Fruit fly (Drosophila melanogaster) whole organism, embryonic: ENCODE measurements around the gene Ns4.

Source experiments
- Awh ChIP-seq: fragments of 200-800 bp; sonication (Bioruptor generic); IDR thresholded peaks from 2 replicates; pipeline ENCODE4, ENCODE4 v1.3.6; 2022; ENCODE audit warnings: missing biosample characterization, missing genetic modification characterization
- CG10147 ChIP-seq: fragments of 200-800 bp; sonication (Bioruptor generic); optimal IDR thresholded peaks from 2 replicates; lab custom pipeline; 2019; ENCODE audit warnings: missing biosample characterization, mild to moderate bottlenecking, missing genetic modification characterization, moderate library complexity
- CG34422 ChIP-seq: fragments of 200-800 bp; sonication (Bioruptor generic); IDR thresholded peaks from 3 replicates; pipeline ENCODE4 v1.3.6; 2022; ENCODE audit warnings: missing biosample characterization, missing genetic modification characterization
- Chrac-16 ChIP-seq: fragments of 200-800 bp; sonication (Bioruptor generic); optimal IDR thresholded peaks from 3 replicates; lab custom pipeline; 2016; ENCODE audit warnings: missing biosample characterization, missing genetic modification characterization
- CrebB ChIP-seq: fragments of 200-800 bp; sonication (Bioruptor generic); optimal IDR thresholded peaks from 3 replicates; lab custom pipeline; 2018; ENCODE audit warnings: missing biosample characterization, mild to moderate bottlenecking, missing genetic modification characterization
- Dad ChIP-seq: fragments of 200-800 bp; sonication (Bioruptor generic); optimal IDR thresholded peaks from 3 replicates; lab custom pipeline; 2016; ENCODE audit warnings: missing biosample characterization, missing genetic modification characterization
- NK7.1 ChIP-seq: fragments of 200-800 bp; sonication (Bioruptor generic); optimal IDR thresholded peaks from 3 replicates; lab custom pipeline; 2016; ENCODE audit warnings: missing biosample characterization, missing genetic modification characterization
- Sox102F ChIP-seq: fragments of 200-800 bp; sonication (Bioruptor generic); optimal IDR thresholded peaks from 2 replicates; lab custom pipeline; 2018; ENCODE audit warnings: missing biosample characterization, mild to moderate bottlenecking, missing genetic modification characterization, moderate library complexity
- YL-1 ChIP-seq: fragments of 200-800 bp; sonication (Bioruptor generic); optimal IDR thresholded peaks from 3 replicates; lab custom pipeline; 2017; ENCODE audit warnings: missing biosample characterization, mild to moderate bottlenecking, missing genetic modification characterization
- fu2 ChIP-seq: fragments of 200-800 bp; sonication (Bioruptor generic); optimal IDR thresholded peaks from 2 replicates; lab custom pipeline; 2016; ENCODE audit warnings: missing biosample characterization, missing genetic modification characterization
- hbn ChIP-seq: fragments of 200-800 bp; sonication (Bioruptor generic); IDR thresholded peaks from 2 replicates; pipeline ENCODE4 v1.3.6; 2022; ENCODE audit warnings: missing biosample characterization, missing genetic modification characterization; ENCODE audit not compliant: partially characterized antibody
- psq ChIP-seq: fragments of 200-800 bp; sonication (Bioruptor generic); optimal IDR thresholded peaks from 2 replicates; lab custom pipeline; 2017; ENCODE audit warnings: missing biosample characterization, missing genetic modification characterization
- salm ChIP-seq: fragments of 200-800 bp; sonication (Bioruptor generic); optimal IDR thresholded peaks from 2 replicates; lab custom pipeline; 2018; ENCODE audit warnings: missing biosample characterization, mild to moderate bottlenecking, missing genetic modification characterization
- tll ChIP-seq, 2 experiments: fragments of 200-800 bp in 1 of 2; fragments of >200 bp in 1 of 2; sonication (Bioruptor generic) in 1 of 2; optimal IDR thresholded peaks; 2 replicates each; lab custom pipeline; 2017 to 2019; ENCODE audit warnings: missing biosample characterization in 2 of 2, missing genetic modification characterization in 2 of 2, mild to moderate bottlenecking in 1 of 2, moderate library complexity in 1 of 2

dm6 chr2L:20768568-20769071 is 16.3 kb downstream of the Ns4 start:
- TF ChIP-seq Awh (GFP tag; lab: Robert Waterston, UW) (no peak), YL-1 (GFP tag; lab: Kevin White, UChicago) (no peak), CG10147 (no peak), salm (no peak), tll (GFP tag; optimal IDR thresholded peaks at IDR 0.05; lab: Kevin White, UChicago) (peak in 1 of 2 experiments; percentile 92), Chrac-16 (GFP tag; lab: Kevin White, UChicago) (no peak), NK7.1 (GFP tag; lab: Kevin White, UChicago) (no peak), Sox102F (GFP tag; lab: Kevin White, UChicago) (no peak), psq (GFP tag; lab: Kevin White, UChicago) (no peak), CG34422 (GFP tag; lab: Robert Waterston, UW) (no peak), hbn (GFP tag; lab: Robert Waterston, UW) (no peak), Dad (GFP tag; lab: Kevin White, UChicago) (no peak), fu2 (GFP tag; lab: Kevin White, UChicago) (no peak), CrebB (no peak)
